Fruit fly (Drosophila melanogaster) whole organism, pupa: ENCODE data around the gene CG33483.

ENCODE experiments used
- CG10348 ChIP-seq: fragments of 200-800 bp; sonication (Bioruptor generic); IDR thresholded peaks from 2 replicates; pipeline ENCODE4 v1.3.6; 2022; ENCODE audit warnings: missing biosample characterization, missing genetic modification characterization
- CG12605 ChIP-seq: fragments of 200-800 bp; sonication (Bioruptor generic); IDR thresholded peaks from 2 replicates; pipeline ENCODE4 v1.3.6; 2022; ENCODE audit warnings: missing biosample characterization, missing genetic modification characterization
- CG13204 ChIP-seq: fragments of 200-800 bp; sonication (Bioruptor generic); optimal IDR thresholded peaks from 2 replicates; lab custom pipeline; 2018; ENCODE audit warnings: missing biosample characterization, mild to moderate bottlenecking, missing genetic modification characterization, moderate library complexity
- CG14655 ChIP-seq: fragments of 200-800 bp; sonication (Bioruptor generic); optimal IDR thresholded peaks from 3 replicates; lab custom pipeline; 2017; ENCODE audit warnings: mild to moderate bottlenecking, missing biosample characterization, missing genetic modification reagents, missing genetic modification characterization
- CG15710 ChIP-seq: fragments of 200-800 bp; sonication (Bioruptor generic); optimal IDR thresholded peaks from 2 replicates; lab custom pipeline; 2018; ENCODE audit warnings: missing biosample characterization, mild to moderate bottlenecking, missing genetic modification characterization, moderate library complexity
- CG17806 ChIP-seq: fragments of 200-800 bp; sonication (Bioruptor generic); optimal IDR thresholded peaks from 2 replicates; lab custom pipeline; 2018; ENCODE audit warnings: missing biosample characterization, mild to moderate bottlenecking, missing genetic modification characterization, moderate library complexity
- CG32121 ChIP-seq: fragments of 200-800 bp; sonication (Bioruptor generic); IDR thresholded peaks from 2 replicates; pipeline ENCODE4 v1.3.6; 2022; ENCODE audit warnings: missing biosample characterization, missing genetic modification characterization
- CG34367 ChIP-seq: fragments of 200-800 bp; sonication (Bioruptor generic); optimal IDR thresholded peaks from 2 replicates; lab custom pipeline; 2018; ENCODE audit warnings: missing biosample characterization, mild to moderate bottlenecking, missing genetic modification characterization
- CG4496 ChIP-seq: fragments of 200-800 bp; sonication (Bioruptor generic); IDR thresholded peaks from 3 replicates; pipeline ENCODE4 v1.3.6; 2022; ENCODE audit warnings: missing biosample characterization, missing genetic modification characterization
- CG8159 ChIP-seq: fragments of 200-800 bp; sonication (Bioruptor generic); optimal IDR thresholded peaks from 3 replicates; lab custom pipeline; 2018; ENCODE audit warnings: missing biosample characterization, mild to moderate bottlenecking, missing genetic modification characterization, moderate library complexity
- CG8301 ChIP-seq: fragments of 200-800 bp; sonication (Bioruptor generic); optimal IDR thresholded peaks from 2 replicates; lab custom pipeline; 2018; ENCODE audit warnings: missing biosample characterization, mild to moderate bottlenecking, missing genetic modification characterization
- CG9948 ChIP-seq: fragments of 200-800 bp; sonication (Bioruptor generic); optimal IDR thresholded peaks from 2 replicates; lab custom pipeline; 2018; ENCODE audit warnings: missing biosample characterization, mild to moderate bottlenecking, missing genetic modification characterization, moderate library complexity
- D1 ChIP-seq: fragments of 200-800 bp; sonication (Bioruptor generic); optimal IDR thresholded peaks from 2 replicates; lab custom pipeline; 2018; ENCODE audit warnings: missing biosample characterization, mild to moderate bottlenecking, missing genetic modification characterization, moderate library complexity
- EcR ChIP-seq: fragments of 200-800 bp; sonication (Bioruptor generic); optimal IDR thresholded peaks from 3 replicates; lab custom pipeline; 2019; ENCODE audit warnings: missing biosample characterization, missing genetic modification characterization, mild to moderate bottlenecking, moderate library complexity, missing genetic modification reagents
- Ets98B ChIP-seq: fragments of 200-800 bp; sonication (Bioruptor generic); IDR thresholded peaks from 2 replicates; pipeline ENCODE4 v1.3.6; 2022; ENCODE audit warnings: missing biosample characterization, missing genetic modification characterization
- Pif1A ChIP-seq: fragments of 200-800 bp; sonication (Bioruptor generic); optimal IDR thresholded peaks from 3 replicates; lab custom pipeline; 2016; ENCODE audit warnings: missing biosample characterization, missing genetic modification characterization
- Pif1B ChIP-seq: fragments of 200-800 bp; sonication (Bioruptor generic); optimal IDR thresholded peaks from 3 replicates; lab custom pipeline; 2016; ENCODE audit warnings: missing biosample characterization, missing genetic modification characterization
- Snoo ChIP-seq: fragments of 200-800 bp; sonication (Bioruptor generic); optimal IDR thresholded peaks from 3 replicates; lab custom pipeline; 2017; ENCODE audit warnings: missing biosample characterization, mild to moderate bottlenecking, missing genetic modification characterization, inconsistent platforms
- fd96Ca ChIP-seq: fragments of 200-800 bp; sonication (Bioruptor generic); IDR thresholded peaks from 3 replicates; pipeline ENCODE4 v1.3.6; 2022; ENCODE audit warnings: missing biosample characterization, missing genetic modification characterization
- gl ChIP-seq: fragments of 200-800 bp; sonication (Bioruptor generic); optimal IDR thresholded peaks from 2 replicates; lab custom pipeline; 2018; ENCODE audit warnings: missing biosample characterization, mild to moderate bottlenecking, missing genetic modification characterization
- rn ChIP-seq: fragments of 200-800 bp; sonication (Bioruptor generic); IDR thresholded peaks from 2 replicates; pipeline ENCODE4 v1.3.6; 2022; ENCODE audit warnings: missing biosample characterization, missing genetic modification characterization

CG33483 gene

dm6 chr3R:30916024-30916423 lies 14.1 kb upstream of the CG33483 start:
- TF ChIP-seq CG12605 (GFP tag; lab: Robert Waterston, UW) (no peak), Pif1A (GFP tag; lab: Kevin White, UChicago) (no peak), CG34367 (tag; lab: Kevin White, UChicago) (no peak), CG9948 (no peak), CG14655 (GFP tag; lab: Kevin White, UChicago) (no peak), CG8159 (tag; lab: Kevin White, UChicago) (no peak), CG15710 (tag; lab: Kevin White, UChicago) (no peak), Ets98B (GFP tag; lab: Robert Waterston, UW) (no peak), EcR (GFP tag; lab: Kevin White, UChicago) (no peak), CG4496 (GFP tag; lab: Robert Waterston, UW) (no peak), CG17806 (tag; lab: Kevin White, UChicago) (no peak), rn (GFP tag; lab: Robert Waterston, UW) (no peak)

dm6 chr3R:30915235-30915634 lies 13.3 kb upstream of the CG33483 start:
- TF ChIP-seq CG34367 (tag; lab: Kevin White, UChicago) (no peak), fd96Ca (GFP tag; lab: Robert Waterston, UW) (0 out of 3 replicates have a peak, but pooled peaks have one; percentile 24)

dm6 chr3R:30913704-30914103 lies 11.7 kb upstream of the CG33483 start:
- TF ChIP-seq Pif1B (GFP tag; lab: Kevin White, UChicago) (no peak), CG9948 (no peak), Pif1A (GFP tag; lab: Kevin White, UChicago) (no peak), Ets98B (GFP tag; lab: Robert Waterston, UW) (no peak), CG8301 (no peak)

dm6 chr3R:30912402-30912801 lies 10.4 kb upstream of the CG33483 start, which contains the start of gene Ptx1:
Gene Ptx1 (plus strand): TSS chr3R:30912754.
- TF ChIP-seq CG4496 (GFP tag; lab: Robert Waterston, UW), result peak; percentile 85
- no peak for TF ChIP-seq CG15710 (tag; lab: Kevin White, UChicago)
- peak; percentile 55; the same call in 1 of the 2 replicates for TF ChIP-seq CG32121 (GFP tag; lab: Robert Waterston, UW)
- no peak for TF ChIP-seq Pif1A (GFP tag; lab: Kevin White, UChicago)
- TF ChIP-seq fd96Ca (GFP tag; lab: Robert Waterston, UW), result peak; percentile 48; the same call in 1 of the 3 replicates
- no peak for TF ChIP-seq CG12605 (GFP tag; lab: Robert Waterston, UW)

dm6 chr3R:30909840-30910239 lies 7.9 kb upstream of the CG33483 start:
- TF ChIP-seq CG13204 (GFP tag; lab: Kevin White, UChicago) (no peak), Snoo (tag; lab: Kevin White, UChicago) (no peak), EcR (GFP tag; lab: Kevin White, UChicago) (no peak), CG14655 (GFP tag; lab: Kevin White, UChicago) (no peak), CG10348 (GFP tag; lab: Robert Waterston, UW) (no peak), Pif1B (GFP tag; lab: Kevin White, UChicago) (no peak), Pif1A (GFP tag; lab: Kevin White, UChicago) (no peak), CG9948 (no peak), CG32121 (GFP tag; lab: Robert Waterston, UW) (no peak), Ets98B (GFP tag; lab: Robert Waterston, UW) (no peak), CG8301 (no peak), CG8159 (tag; lab: Kevin White, UChicago) (no peak)

dm6 chr3R:30909032-30909431 lies 7.1 kb upstream of the CG33483 start:
- no peak for TF ChIP-seq EcR (GFP tag; lab: Kevin White, UChicago)
- no peak for TF ChIP-seq CG12605 (GFP tag; lab: Robert Waterston, UW)
- no peak for TF ChIP-seq Pif1B (GFP tag; lab: Kevin White, UChicago)
- TF ChIP-seq CG8159 (tag; lab: Kevin White, UChicago), result no peak
- TF ChIP-seq CG4496 (GFP tag; lab: Robert Waterston, UW), result no peak
- TF ChIP-seq Pif1A (GFP tag; lab: Kevin White, UChicago), result no peak
- no peak for TF ChIP-seq CG10348 (GFP tag; lab: Robert Waterston, UW)
- TF ChIP-seq gl (tag; lab: Kevin White, UChicago), result no peak
- TF ChIP-seq CG17806 (tag; lab: Kevin White, UChicago), result no peak
- TF ChIP-seq Ets98B (GFP tag; lab: Robert Waterston, UW), result no peak
- no peak for TF ChIP-seq fd96Ca (GFP tag; lab: Robert Waterston, UW)
- TF ChIP-seq CG15710 (tag; lab: Kevin White, UChicago), result no peak
- TF ChIP-seq rn (GFP tag; lab: Robert Waterston, UW), result no peak
- TF ChIP-seq D1 (tag; lab: Kevin White, UChicago), result no peak
- TF ChIP-seq Snoo (tag; lab: Kevin White, UChicago), result no peak
- TF ChIP-seq CG14655 (GFP tag; lab: Kevin White, UChicago), result no peak
- no peak for TF ChIP-seq CG32121 (GFP tag; lab: Robert Waterston, UW)
- no peak for TF ChIP-seq CG13204 (GFP tag; lab: Kevin White, UChicago)
- no peak for TF ChIP-seq CG9948

- no peak for TF ChIP-seq CG4496 (GFP tag; lab: Robert Waterston, UW)
- no peak for TF ChIP-seq CG8301
These were observed 2.0 kb upstream of the CG33483 start for dm6 chr3R:30903994-30904393.
